Fruit fly (Drosophila melanogaster): Measurements from ENCODE around the gene Ir7d.

The Ir7d gene

dm6 chrX:7901153-7902038, 22.8 kb upstream of the Ir7d start, which contains the start of the genes RpS6 and bys (continued):
- TF ChIP-seq CG2889 (GFP tag; IDR thresholded peaks at IDR 0.05), result 0 out of 3 replicates have a peak, but pooled peaks have one; percentile 38
- TF ChIP-seq B-H2 (GFP tag; optimal IDR thresholded peaks at IDR 0.05), result peak; percentile 40
- TF ChIP-seq Eip74EF (GFP tag; optimal IDR thresholded peaks at IDR 0.05), result peak in 1 of 2 experiments; percentile 34
- TF ChIP-seq CG13287 (GFP tag; IDR thresholded peaks at IDR 0.05; ENCODE audit: partially characterized antibody), result peak; percentile 76
- TF ChIP-seq row (GFP tag; IDR thresholded peaks at IDR 0.05), result peak; percentile 81
- TF ChIP-seq cwo (GFP tag; optimal IDR thresholded peaks at IDR 0.05), result peak; percentile 60
- TF ChIP-seq CG17912 (GFP tag; optimal IDR thresholded peaks at IDR 0.05), result peak; percentile 59
- TF ChIP-seq CG4328 (GFP tag; optimal IDR thresholded peaks at IDR 0.05), result peak; percentile 15
- no peak for TF ChIP-seq CG9797 (GFP tag; optimal IDR thresholded peaks at IDR 0.05)
- TF ChIP-seq Jarid2 (GFP tag; optimal IDR thresholded peaks at IDR 0.05), result peak; percentile 49
- TF ChIP-seq CG17186 (GFP tag; optimal IDR thresholded peaks at IDR 0.05), result no peak
- peak; percentile 9; the same call in 1 of the 2 replicates for TF ChIP-seq E2f2 (GFP tag; IDR thresholded peaks at IDR 0.05)
- peak; percentile 21 for TF ChIP-seq p53 (GFP tag; optimal IDR thresholded peaks at IDR 0.05)
- no peak for TF ChIP-seq Doc2 (GFP tag; IDR thresholded peaks at IDR 0.05)
- peak; percentile 38 for TF ChIP-seq MBD-R2 (GFP tag; IDR thresholded peaks at IDR 0.05)
- TF ChIP-seq CG14667 (GFP tag; IDR thresholded peaks at IDR 0.05), result peak; percentile 27; the same call in 1 of the 2 replicates
- TF ChIP-seq da (GFP tag; optimal IDR thresholded peaks at IDR 0.05), result no peak
- peak; percentile 64 for TF ChIP-seq Asciz (GFP tag; optimal IDR thresholded peaks at IDR 0.05)
- TF ChIP-seq CG13296 (GFP tag; optimal IDR thresholded peaks at IDR 0.05), result peak; percentile 66
- peak; percentile 30 to 31 for TF ChIP-seq dpn (GFP tag; optimal IDR thresholded peaks at IDR 0.05)
- TF ChIP-seq twi (tag; optimal IDR thresholded peaks at IDR 0.05), result no peak
- no peak for TF ChIP-seq cato (GFP tag; optimal IDR thresholded peaks at IDR 0.05; ENCODE audit: borderline replicate concordance)
- peak; percentile 65 for TF ChIP-seq CG12659 (GFP tag; optimal IDR thresholded peaks at IDR 0.05)
- peak; percentile 7 for TF ChIP-seq disco-r (GFP tag; optimal IDR thresholded peaks at IDR 0.05)
- TF ChIP-seq HHEX (GFP tag; optimal IDR thresholded peaks at IDR 0.05), result peak; percentile 57
- 0 out of 3 replicates have a peak, but pooled peaks have one; percentile 22 for TF ChIP-seq z (GFP tag; IDR thresholded peaks at IDR 0.05)
- TF ChIP-seq slp2 (GFP tag; optimal IDR thresholded peaks at IDR 0.05), result peak; percentile 7
- peak; percentile 75 for TF ChIP-seq CG6765 (GFP tag; optimal IDR thresholded peaks at IDR 0.05)
- TF ChIP-seq CG34422 (GFP tag; IDR thresholded peaks at IDR 0.05), result peak; percentile 51
- TF ChIP-seq CG11695 (GFP tag; IDR thresholded peaks at IDR 0.05), result 0 out of 3 replicates have a peak, but pooled peaks have one; percentile 31
- TF ChIP-seq CG12071 (GFP tag; optimal IDR thresholded peaks at IDR 0.05), result peak; percentile 55
- peak; percentile 56 for TF ChIP-seq lbe (GFP tag; optimal IDR thresholded peaks at IDR 0.05)
- TF ChIP-seq CG3407 (GFP tag; optimal IDR thresholded peaks at IDR 0.05), result no peak
- peak; percentile 74 for TF ChIP-seq CG34376 (GFP tag; optimal IDR thresholded peaks at IDR 0.05)
- TF ChIP-seq CG4424 (GFP tag; optimal IDR thresholded peaks at IDR 0.05), result peak; percentile 39
- TF ChIP-seq Nf-YC (tag; optimal IDR thresholded peaks at IDR 0.05), result peak; percentile 31
- peak; percentile 89 for TF ChIP-seq Med (GFP tag)
- TF ChIP-seq corto (GFP tag; optimal IDR thresholded peaks at IDR 0.05), result no peak
- TF ChIP-seq CG18262 (tag; optimal IDR thresholded peaks at IDR 0.05), result peak; percentile 30
- TF ChIP-seq maf-S (GFP tag; optimal IDR thresholded peaks at IDR 0.05), result peak; percentile 18
- peak; percentile 30 for TF ChIP-seq CG30020 (tag; optimal IDR thresholded peaks at IDR 0.05)
- no peak for TF ChIP-seq CG13123 (GFP tag; optimal IDR thresholded peaks at IDR 0.05)
- TF ChIP-seq emc (GFP tag; optimal IDR thresholded peaks at IDR 0.05), result no peak
- peak; percentile 86; the same call in 2 of the 3 replicates for TF ChIP-seq mld (GFP tag; IDR thresholded peaks at IDR 0.05; ENCODE audit: partially characterized antibody)
- TF ChIP-seq CG6654 (GFP tag; optimal IDR thresholded peaks at IDR 0.05), result no peak
- peak; percentile 73 for TF ChIP-seq sob (GFP tag; IDR thresholded peaks at IDR 0.05)
- no peak for TF ChIP-seq repo (GFP tag; optimal IDR thresholded peaks at IDR 0.05)
